Worm (Caenorhabditis elegans): ENCODE results near the gene fcho-1.

The fcho-1 gene

DNA sequence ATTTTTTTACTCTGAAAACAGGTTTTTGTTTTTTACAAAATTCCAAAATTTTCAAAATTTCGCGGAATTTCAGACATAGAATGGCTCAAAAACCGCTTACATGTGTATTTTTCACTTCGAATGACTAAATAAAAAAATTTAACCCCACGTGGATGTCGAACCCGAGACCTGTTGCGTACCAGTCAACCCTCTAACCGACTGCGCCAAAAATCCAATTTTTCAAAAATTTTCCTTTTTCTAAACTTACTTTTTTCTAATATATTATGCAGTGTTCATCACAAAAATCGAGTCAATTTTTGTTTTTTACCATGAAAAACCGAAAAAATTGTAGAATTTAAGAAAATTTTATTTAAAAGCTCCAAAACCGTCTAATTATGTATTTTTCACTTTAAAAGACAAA is 55.7 kb downstream of the fcho-1 start:
- no peak for TF ChIP-seq lin-13 (tag; optimal IDR thresholded peaks at IDR 0.05)
- TF ChIP-seq sem-2 (GFP tag; optimal IDR thresholded peaks at IDR 0.05), result no peak
- no peak for TF ChIP-seq ceh-83 (GFP tag; optimal IDR thresholded peaks at IDR 0.05)
- no peak for TF ChIP-seq mep-1 (tag; optimal IDR thresholded peaks at IDR 0.05)
- TF ChIP-seq drap-1 (GFP tag; optimal IDR thresholded peaks at IDR 0.05), result no peak
- no peak for TF ChIP-seq nhr-2 (tag; optimal IDR thresholded peaks at IDR 0.05)
- no peak for TF ChIP-seq ces-1 (GFP tag; optimal IDR thresholded peaks at IDR 0.05)
- no peak for TF ChIP-seq cnd-1 (tag; optimal IDR thresholded peaks at IDR 0.05)
- no peak for TF ChIP-seq blmp-1 (tag; optimal IDR thresholded peaks at IDR 0.05)
- no peak for TF ChIP-seq bed-3 (GFP tag; optimal IDR thresholded peaks at IDR 0.05)
- TF ChIP-seq mab-5 (tag; optimal IDR thresholded peaks at IDR 0.05), result no peak
- TF ChIP-seq unc-62 (GFP tag; optimal IDR thresholded peaks at IDR 0.05), result no peak
- TF ChIP-seq lsy-2 (tag; optimal IDR thresholded peaks at IDR 0.05), result no peak
- TF ChIP-seq zip-8 (tag; optimal IDR thresholded peaks at IDR 0.05), result no peak
- TF ChIP-seq elt-1 (tag; optimal IDR thresholded peaks at IDR 0.05; ENCODE audit: borderline replicate concordance, insufficient read depth), result no peak
- no peak for TF ChIP-seq unc-39 (tag; optimal IDR thresholded peaks at IDR 0.05)
- TF ChIP-seq mls-2 (tag; optimal IDR thresholded peaks at IDR 0.05), result no peak
- no peak for TF ChIP-seq ceh-43 (GFP tag; optimal IDR thresholded peaks at IDR 0.05)

DNA sequence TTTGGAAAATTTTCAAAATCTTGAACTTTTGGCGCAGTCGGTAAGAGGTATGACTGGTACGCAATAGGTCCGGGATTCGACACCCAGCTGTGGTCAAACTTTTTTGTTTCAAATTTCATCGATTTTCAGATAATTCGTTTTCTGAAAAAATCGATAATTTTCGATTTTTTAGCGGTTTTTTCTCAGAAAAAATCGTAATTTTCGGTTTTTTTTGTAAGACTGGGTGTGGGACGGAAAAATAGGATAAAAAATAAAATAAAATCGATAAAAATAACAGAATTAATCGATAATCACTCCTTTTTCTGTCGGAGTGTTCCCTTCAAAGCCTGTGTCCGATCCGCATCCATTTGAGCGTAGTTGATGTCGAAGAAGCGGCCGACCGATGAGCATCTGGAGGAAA is 58.4 kb downstream of the fcho-1 start:
- TF ChIP-seq ztf-11 (tag; optimal IDR thresholded peaks at IDR 0.05) (no peak), unc-120 (tag; optimal IDR thresholded peaks at IDR 0.05; ENCODE audit: poor library complexity, severe bottlenecking) (no peak), drap-1 (GFP tag; optimal IDR thresholded peaks at IDR 0.05) (no peak), zip-8 (tag; optimal IDR thresholded peaks at IDR 0.05) (no peak), nhr-237 (tag; optimal IDR thresholded peaks at IDR 0.05) (no peak), lin-32 (GFP tag; optimal IDR thresholded peaks at IDR 0.05) (no peak), lsy-2 (tag; optimal IDR thresholded peaks at IDR 0.05) (no peak), flh-1 (GFP tag; optimal IDR thresholded peaks at IDR 0.05) (no peak), sem-2 (GFP tag; optimal IDR thresholded peaks at IDR 0.05) (no peak), sptf-1 (tag; optimal IDR thresholded peaks at IDR 0.05) (no peak), mls-2 (tag; optimal IDR thresholded peaks at IDR 0.05) (no peak), nhr-2 (tag; optimal IDR thresholded peaks at IDR 0.05) (no peak), ceh-83 (GFP tag; optimal IDR thresholded peaks at IDR 0.05) (no peak), snpc-4 (tag; optimal IDR thresholded peaks at IDR 0.05) (no peak), nhr-28 (tag; optimal IDR thresholded peaks at IDR 0.05) (no peak), nhr-76 (tag; optimal IDR thresholded peaks at IDR 0.05) (no peak), lin-13 (tag; optimal IDR thresholded peaks at IDR 0.05) (no peak), mep-1 (tag; optimal IDR thresholded peaks at IDR 0.05) (no peak)

DNA sequence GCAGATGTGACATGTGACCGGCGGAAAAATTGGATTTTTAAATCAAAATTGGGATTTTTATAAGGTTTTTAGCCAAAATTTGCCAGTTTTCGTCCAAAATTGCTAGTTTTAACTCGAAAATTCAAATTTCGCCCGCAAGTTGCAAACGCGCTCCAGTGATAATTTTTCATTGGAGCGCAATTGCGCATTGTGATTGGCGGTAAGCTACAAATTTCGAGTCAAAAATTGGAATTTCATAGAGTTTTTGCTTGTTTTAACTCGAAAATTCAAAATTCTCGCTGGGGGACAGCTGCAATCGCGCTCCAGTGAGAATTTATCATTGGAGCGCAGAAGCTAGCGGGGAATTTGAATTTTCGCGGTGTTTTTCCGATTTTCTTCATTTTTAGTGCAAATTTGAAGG is 59.0 kb downstream of the fcho-1 start:
- no peak for TF ChIP-seq ceh-83 (GFP tag; optimal IDR thresholded peaks at IDR 0.05)
- no peak for TF ChIP-seq flh-1 (GFP tag; optimal IDR thresholded peaks at IDR 0.05)
- no peak for TF ChIP-seq pha-4 (tag; optimal IDR thresholded peaks at IDR 0.05)
- no peak for TF ChIP-seq zip-8 (tag; optimal IDR thresholded peaks at IDR 0.05)
- no peak for TF ChIP-seq elt-1 (tag; optimal IDR thresholded peaks at IDR 0.05; ENCODE audit: borderline replicate concordance, insufficient read depth)
- no peak for TF ChIP-seq bed-3 (GFP tag; optimal IDR thresholded peaks at IDR 0.05)
- TF ChIP-seq ceh-43 (GFP tag; optimal IDR thresholded peaks at IDR 0.05), result no peak
- no peak for TF ChIP-seq lin-32 (GFP tag; optimal IDR thresholded peaks at IDR 0.05)
- no peak for TF ChIP-seq M03D4.4 (tag; optimal IDR thresholded peaks at IDR 0.05)
- no peak for TF ChIP-seq unc-39 (tag; optimal IDR thresholded peaks at IDR 0.05)
- TF ChIP-seq sem-2 (GFP tag; optimal IDR thresholded peaks at IDR 0.05), result no peak
- TF ChIP-seq blmp-1 (tag; optimal IDR thresholded peaks at IDR 0.05), result no peak
- no peak for TF ChIP-seq hlh-1 (tag; optimal IDR thresholded peaks at IDR 0.05)
- TF ChIP-seq sptf-1 (tag; optimal IDR thresholded peaks at IDR 0.05), result no peak
- no peak for TF ChIP-seq mep-1 (tag; optimal IDR thresholded peaks at IDR 0.05)
- no peak for TF ChIP-seq drap-1 (GFP tag; optimal IDR thresholded peaks at IDR 0.05)
- no peak for TF ChIP-seq ham-2 (GFP tag; optimal IDR thresholded peaks at IDR 0.05)
- no peak for TF ChIP-seq ces-1 (GFP tag; optimal IDR thresholded peaks at IDR 0.05)
- TF ChIP-seq ztf-11 (tag; optimal IDR thresholded peaks at IDR 0.05), result no peak
- TF ChIP-seq mls-2 (tag; optimal IDR thresholded peaks at IDR 0.05), result no peak
